Worm (Caenorhabditis elegans): ENCODE data around the gene coh-4.

The coh-4 gene

DNA sequence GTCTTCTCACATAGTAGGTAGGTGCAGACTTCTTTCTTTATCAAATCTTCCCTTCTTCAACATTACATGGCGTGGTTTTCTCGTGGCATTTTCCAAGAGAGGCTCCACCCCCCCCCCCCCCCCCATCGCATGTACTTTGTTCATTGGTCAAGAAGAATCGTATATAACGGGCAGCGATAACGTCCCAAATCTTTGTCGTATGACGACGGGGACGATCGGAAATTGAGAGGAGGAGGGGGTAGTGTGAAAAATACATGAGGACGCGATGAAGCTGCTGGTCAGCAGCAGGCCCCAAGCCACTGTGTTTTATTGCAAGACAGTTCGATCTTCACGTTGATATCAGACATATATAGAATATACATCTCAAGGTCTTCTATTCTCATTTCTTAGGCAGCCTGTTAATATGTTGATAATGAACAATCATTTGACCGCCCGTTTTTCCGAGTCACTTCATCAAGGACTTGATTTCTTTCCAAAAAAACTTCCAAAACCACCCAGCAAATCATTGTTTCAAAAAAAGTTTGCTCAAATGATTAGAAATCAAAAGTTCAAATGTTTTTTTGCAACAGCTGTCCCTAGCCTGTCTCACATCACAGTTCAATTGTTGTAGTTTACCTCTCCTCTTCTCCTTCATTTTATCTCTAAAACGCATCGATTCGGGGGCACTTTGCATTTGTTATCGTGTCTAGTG is 11.2 kb upstream of the coh-4 start:
- TF ChIP-seq W03F9.2 (tag; optimal IDR thresholded peaks at IDR 0.05) (no peak), him-1 (tag; optimal IDR thresholded peaks at IDR 0.05) (no peak), dao-5 (tag; optimal IDR thresholded peaks at IDR 0.05) (no peak)

DNA sequence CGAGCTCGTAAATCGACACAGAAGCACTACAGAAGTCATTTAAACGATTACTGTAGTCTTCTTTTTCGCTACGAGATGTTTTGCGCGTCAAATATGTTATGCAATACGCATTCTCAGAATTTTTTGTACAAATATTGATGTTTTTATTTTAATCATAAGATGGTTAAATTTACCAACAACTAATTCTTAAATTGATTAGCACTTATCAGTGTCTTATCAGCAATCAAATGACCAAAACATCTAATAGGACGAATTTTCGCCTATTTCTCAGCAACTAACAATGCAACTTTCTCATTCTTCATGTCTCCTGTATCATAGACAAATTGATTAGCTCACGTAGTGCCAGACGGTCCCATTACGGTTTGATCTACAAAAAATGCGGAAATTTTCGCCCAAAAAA is 10.4 kb upstream of the coh-4 start:
- TF ChIP-seq W03F9.2 (tag; optimal IDR thresholded peaks at IDR 0.05) (no peak), dao-5 (tag; optimal IDR thresholded peaks at IDR 0.05) (no peak), him-1 (tag; optimal IDR thresholded peaks at IDR 0.05) (no peak)

DNA sequence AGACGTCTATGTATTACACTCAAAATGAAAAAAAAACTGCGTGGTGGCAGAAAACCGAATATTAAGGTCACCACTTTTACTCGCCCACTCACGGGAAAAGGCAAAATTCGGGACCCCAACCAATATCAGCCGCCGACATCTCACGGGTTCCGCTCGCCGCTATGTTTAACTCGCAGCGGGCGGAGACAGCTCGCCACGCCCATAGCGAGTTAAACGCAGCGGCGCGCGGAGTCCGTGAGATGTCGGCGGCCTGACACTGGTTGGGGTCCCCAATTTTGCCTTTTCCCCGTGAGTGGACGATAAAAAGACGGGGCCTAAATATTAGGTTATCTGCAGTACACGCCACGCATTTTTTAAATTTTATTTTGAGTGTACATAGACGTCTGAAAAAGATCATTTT is 7.1 kb upstream of the coh-4 start:
- no peak for TF ChIP-seq W03F9.2 (tag; optimal IDR thresholded peaks at IDR 0.05)

DNA sequence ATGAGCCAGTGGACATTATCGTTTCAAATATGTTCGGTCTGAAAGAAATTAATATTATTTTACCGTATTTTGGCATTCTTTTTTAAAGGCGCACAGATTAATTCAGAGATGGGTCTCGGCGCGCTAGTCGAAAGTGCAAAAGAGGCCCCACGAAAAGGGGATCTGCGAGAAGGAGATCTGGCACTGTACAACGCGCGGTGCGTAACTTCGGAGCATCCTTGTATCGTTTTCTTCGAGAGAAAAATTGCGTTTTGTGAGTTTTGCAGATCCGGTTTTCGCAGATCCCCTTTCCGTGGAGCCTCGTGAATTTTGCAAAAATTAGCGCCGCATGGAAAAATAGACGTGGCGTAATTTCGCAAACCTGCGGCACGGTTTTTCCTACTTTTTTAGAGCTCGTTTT is 6.3 kb upstream of the coh-4 start:
- TF ChIP-seq him-1 (tag; optimal IDR thresholded peaks at IDR 0.05) (no peak), dao-5 (tag; optimal IDR thresholded peaks at IDR 0.05) (no peak), W03F9.2 (tag; optimal IDR thresholded peaks at IDR 0.05) (no peak)

DNA sequence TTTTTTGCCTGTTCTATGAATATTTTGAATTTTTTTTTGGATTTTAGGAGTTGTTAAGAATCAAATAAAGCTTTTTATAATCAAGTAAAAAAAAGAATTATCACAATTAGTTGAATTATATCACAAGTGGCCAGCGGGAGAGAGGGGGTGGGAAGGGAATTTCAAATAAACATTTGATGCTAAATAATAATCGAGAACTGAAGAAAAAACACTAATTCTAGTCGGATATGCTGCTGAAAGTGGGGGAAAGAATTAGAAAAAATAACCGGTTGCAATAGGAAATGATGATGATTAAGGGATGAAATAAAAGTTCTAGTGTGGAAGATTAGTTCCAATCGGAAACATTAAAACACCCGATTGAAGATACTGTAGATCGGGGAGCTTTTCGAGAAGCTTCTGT is 5.8 kb upstream of the coh-4 start:
- TF ChIP-seq him-1 (tag; optimal IDR thresholded peaks at IDR 0.05) (no peak), dao-5 (tag; optimal IDR thresholded peaks at IDR 0.05) (no peak), W03F9.2 (tag; optimal IDR thresholded peaks at IDR 0.05) (no peak)

DNA sequence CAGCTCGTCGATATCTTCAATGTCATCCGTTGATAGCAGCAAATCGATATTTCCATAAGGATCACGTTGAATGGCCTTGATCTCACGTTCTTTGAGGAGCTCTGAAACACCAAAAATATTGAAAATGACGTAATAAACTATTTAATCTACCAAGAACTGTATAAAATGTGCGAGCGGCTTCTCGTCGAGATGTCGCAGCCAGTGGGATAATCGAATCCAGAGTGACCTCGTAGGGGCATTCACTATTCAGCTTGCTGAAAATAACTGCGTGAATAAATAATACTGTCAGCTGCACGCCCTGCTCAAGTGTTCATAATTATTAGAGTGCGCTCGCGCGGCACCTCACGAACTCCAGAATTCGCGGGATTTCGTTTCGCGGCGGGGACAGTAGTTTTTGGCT is 5.3 kb downstream of the coh-4 start, which contains the start of gene Y45G5AM.7:
TSS of gene Y45G5AM.7 (minus strand) at position 101 of the 400 bp plus-strand sequence.
- TF ChIP-seq dao-5 (tag; optimal IDR thresholded peaks at IDR 0.05) (no peak), W03F9.2 (tag; optimal IDR thresholded peaks at IDR 0.05) (no peak), him-1 (tag; optimal IDR thresholded peaks at IDR 0.05) (no peak)

DNA sequence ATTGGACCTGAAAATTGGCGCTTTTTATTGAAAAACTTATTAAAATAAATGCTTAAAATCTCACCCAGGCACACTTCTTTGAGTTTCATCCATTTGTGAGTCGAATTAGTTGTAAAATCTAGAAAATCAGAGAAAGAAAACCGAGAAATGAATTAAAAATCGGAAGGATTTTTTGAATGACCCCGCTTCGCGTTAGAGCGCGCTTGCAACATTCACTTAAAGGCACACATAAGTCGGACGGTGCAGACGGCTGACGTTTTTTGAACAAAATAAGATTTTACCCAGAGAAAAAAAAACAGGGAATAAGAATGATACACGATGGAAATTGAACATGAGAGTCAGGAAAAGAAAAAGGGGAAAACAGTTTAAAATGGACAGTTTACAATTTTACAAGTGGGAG is 5.8 kb downstream of the coh-4 start:
- no peak for TF ChIP-seq him-1 (tag; optimal IDR thresholded peaks at IDR 0.05)
- TF ChIP-seq W03F9.2 (tag; optimal IDR thresholded peaks at IDR 0.05) = no peak

DNA sequence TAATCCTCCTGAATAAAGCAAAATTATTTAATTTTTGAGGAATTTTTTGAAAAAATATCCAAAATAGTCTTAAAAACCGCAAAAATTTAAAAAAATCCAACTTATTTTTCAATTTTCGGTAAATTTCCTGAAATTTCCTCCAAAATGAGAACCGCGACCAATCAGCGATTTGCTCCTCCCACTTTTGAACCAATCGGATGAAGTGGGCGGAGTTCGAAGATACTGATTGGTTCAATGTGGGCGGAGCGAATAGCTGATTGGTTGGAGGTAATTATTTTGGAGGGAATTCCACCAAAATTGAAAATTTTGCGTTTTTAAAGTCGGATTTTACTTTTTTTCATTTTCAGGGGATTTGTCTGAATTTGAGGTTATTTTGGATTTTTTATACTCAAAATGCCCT is 7.4 kb downstream of the coh-4 start:
- TF ChIP-seq dao-5 (tag; optimal IDR thresholded peaks at IDR 0.05) (no peak), him-1 (tag; optimal IDR thresholded peaks at IDR 0.05) (no peak), W03F9.2 (tag; optimal IDR thresholded peaks at IDR 0.05) (no peak)

DNA sequence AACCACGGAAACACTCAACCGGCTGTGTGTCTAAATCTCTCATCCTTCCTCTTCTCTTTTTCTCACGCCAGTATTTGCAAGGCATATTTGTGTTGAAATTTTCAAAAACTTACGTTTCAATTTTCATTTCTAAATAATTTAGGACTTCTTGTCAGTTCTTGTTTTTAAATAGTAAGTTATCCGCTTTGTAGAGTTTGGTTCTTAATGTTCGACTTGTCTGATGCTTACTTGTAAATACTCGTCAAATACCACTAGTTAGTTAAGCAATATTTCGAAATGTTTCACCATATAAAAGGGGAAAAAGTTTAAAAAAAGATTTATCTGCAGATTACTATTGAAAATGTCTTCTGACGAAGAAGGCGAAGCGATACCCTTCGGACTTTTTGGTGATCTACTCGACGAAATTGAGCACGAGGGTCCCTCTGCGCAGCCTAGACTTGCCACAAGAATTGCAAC is 10.9 kb downstream of the coh-4 start, which contains the start of gene Y45G5AM.3:
TSS of gene Y45G5AM.3 (plus strand) at position 51 of the 456 bp plus-strand sequence.
- no peak for TF ChIP-seq him-1 (tag; optimal IDR thresholded peaks at IDR 0.05)
- no peak for TF ChIP-seq W03F9.2 (tag; optimal IDR thresholded peaks at IDR 0.05)
- TF ChIP-seq dao-5 (tag; optimal IDR thresholded peaks at IDR 0.05) = no peak

DNA sequence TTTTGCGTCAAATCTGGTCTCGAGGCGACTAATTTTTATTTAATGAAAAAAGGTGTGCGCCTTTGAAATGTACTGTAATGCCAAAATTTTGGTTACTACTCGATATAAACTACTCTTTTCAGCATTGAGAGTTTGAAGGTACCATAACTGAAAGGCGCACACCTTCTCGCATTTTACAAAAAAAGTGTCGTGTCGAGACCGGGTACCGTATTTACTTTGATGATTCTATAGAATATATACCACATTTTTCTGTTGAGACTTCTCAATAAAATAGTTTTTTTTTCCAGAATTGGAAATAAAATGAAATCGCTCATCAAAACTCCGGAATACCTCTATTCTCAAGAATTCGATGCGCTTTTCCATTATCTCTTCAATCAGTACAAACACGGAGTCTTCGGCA is 12.5 kb downstream of the coh-4 start, which contains the start of gene Y45G5AM.4:
TSS of gene Y45G5AM.4 (plus strand) at position 301 of the 400 bp plus-strand sequence.
- TF ChIP-seq him-1 (tag; optimal IDR thresholded peaks at IDR 0.05) (no peak), dao-5 (tag; optimal IDR thresholded peaks at IDR 0.05) (no peak), W03F9.2 (tag; optimal IDR thresholded peaks at IDR 0.05) (no peak)

DNA sequence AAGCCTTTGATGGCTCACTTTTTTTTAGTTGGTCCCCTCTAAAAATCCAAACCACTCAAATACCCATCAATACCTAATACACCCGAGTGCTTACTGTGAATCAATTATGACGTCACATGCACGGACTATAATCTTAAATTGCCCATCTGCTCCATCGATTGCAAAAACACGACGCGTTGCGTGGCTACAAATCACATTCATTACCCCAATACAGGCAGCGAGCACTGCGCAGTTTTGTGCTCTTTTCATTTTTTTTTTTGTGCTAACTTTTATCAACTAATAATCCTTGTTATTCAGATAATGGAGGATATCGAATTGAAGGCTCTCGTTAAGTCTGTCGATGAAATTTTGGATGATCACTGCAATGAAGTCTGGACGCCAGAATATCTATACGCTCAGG is 15.4 kb downstream of the coh-4 start, which contains the start of gene Y45G5AM.5:
TSS of gene Y45G5AM.5 (plus strand) at position 301 of the 400 bp plus-strand sequence.
- TF ChIP-seq dao-5 (tag; optimal IDR thresholded peaks at IDR 0.05) = no peak
- no peak for TF ChIP-seq W03F9.2 (tag; optimal IDR thresholded peaks at IDR 0.05)
- no peak for TF ChIP-seq him-1 (tag; optimal IDR thresholded peaks at IDR 0.05)

DNA sequence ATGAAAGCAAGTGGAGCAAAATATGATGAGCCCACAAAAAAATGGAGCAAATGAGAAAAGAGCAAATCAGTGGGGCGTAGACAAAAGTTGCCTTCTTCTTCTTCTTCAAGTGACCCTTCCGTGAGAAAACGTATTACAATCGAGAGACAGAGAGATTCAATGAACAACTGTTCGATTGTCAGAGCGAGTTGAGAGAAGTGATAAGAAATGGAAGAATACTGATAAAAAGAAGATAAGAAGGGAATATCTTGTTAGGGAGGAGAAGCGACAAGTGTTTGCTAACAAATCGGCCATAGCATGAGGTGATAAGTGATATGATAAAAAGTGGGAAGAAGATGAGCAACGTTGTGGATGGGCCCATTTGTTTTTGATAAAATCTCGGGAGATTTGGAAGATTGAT is 18.1 kb downstream of the coh-4 start:
- TF ChIP-seq him-1 (tag; optimal IDR thresholded peaks at IDR 0.05) (no peak), W03F9.2 (tag; optimal IDR thresholded peaks at IDR 0.05) (no peak), dao-5 (tag; optimal IDR thresholded peaks at IDR 0.05) (no peak)

DNA sequence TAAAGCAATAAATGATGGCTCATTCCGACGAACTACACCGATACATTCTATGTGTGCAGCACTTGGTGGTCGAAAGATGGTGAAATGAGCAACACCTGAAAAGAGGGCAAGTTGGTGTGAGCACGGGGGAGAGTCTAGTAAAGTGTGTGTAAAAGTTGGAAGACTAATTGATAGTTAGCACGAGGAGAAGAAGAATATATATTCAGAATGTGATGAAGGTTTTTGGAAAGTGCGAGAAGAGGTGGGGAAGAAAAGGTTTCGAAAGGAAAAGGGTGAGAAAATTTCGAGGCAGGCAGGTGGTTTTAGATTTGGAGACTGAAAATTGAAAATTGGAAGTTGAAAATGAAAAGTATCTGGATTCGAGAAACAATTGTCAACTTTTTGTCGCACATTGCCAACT is 23.2 kb downstream of the coh-4 start, which contains the start of gene Y45G5AM.6:
TSS of gene Y45G5AM.6 (minus strand) at position 101 of the 400 bp plus-strand sequence.
- no peak for TF ChIP-seq him-1 (tag; optimal IDR thresholded peaks at IDR 0.05)

DNA sequence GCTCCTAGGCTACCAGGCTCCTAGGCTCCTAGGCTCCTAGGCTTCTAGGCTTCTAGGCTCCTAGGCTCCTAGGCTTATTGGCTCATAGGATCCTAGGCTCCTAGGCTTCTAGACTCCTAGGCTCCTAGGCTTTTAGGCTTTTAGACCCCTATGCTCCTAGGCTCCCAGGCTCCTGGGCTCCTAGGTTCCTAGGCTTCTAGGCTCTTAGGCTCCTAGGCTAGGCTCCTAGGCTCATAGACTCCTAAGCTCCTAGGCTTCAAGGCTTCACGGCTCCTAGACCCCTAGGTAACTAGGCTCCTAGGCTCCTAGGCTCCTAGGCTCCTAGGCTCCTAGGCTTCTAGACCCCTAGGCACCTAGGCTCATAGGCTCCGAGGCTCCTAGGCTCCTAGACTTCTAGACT is 24.0 kb downstream of the coh-4 start:
- no peak for TF ChIP-seq him-1 (tag; optimal IDR thresholded peaks at IDR 0.05)
- TF ChIP-seq W03F9.2 (tag; optimal IDR thresholded peaks at IDR 0.05) = no peak
- TF ChIP-seq dao-5 (tag; optimal IDR thresholded peaks at IDR 0.05) = no peak

DNA sequence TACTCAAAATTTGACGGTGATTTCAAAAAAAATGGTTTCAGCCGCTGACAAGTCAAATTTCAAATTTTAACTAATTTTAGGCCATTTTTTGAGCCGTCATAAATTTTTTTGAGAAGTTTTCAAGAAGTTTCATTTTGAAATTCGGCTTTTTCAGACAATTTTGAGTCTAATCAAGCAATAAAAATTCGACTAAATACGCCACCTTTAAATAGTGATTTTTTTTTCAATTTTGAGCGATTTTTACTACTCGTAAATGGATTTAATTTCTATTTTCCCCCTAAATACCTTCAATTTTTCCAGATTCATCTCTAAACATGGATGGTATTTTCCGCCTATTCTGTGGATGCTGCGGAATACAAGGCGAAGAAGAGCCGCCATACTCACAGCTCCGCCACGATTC is 31.2 kb downstream of the coh-4 start, which contains the start of gene Y45G5AL.1:
TSS of gene Y45G5AL.1 (plus strand) at position 301 of the 400 bp plus-strand sequence.
- TF ChIP-seq him-1 (tag; optimal IDR thresholded peaks at IDR 0.05) (no peak), W03F9.2 (tag; optimal IDR thresholded peaks at IDR 0.05) (no peak), dao-5 (tag; optimal IDR thresholded peaks at IDR 0.05) (no peak)
